Fruit fly (Drosophila melanogaster) whole organism, prepupa: ENCODE results near the gene Pgant5.

Experiments
- CG11294 ChIP-seq: fragments of 200-800 bp; sonication (Bioruptor generic); IDR thresholded peaks from 2 replicates; pipeline ENCODE4 v1.3.6; 2022; ENCODE audit warnings: missing biosample characterization, missing genetic modification characterization
- CG11762 ChIP-seq: fragments of 200-800 bp; sonication (Bioruptor generic); optimal IDR thresholded peaks from 3 replicates; lab custom pipeline; 2016; ENCODE audit warnings: missing biosample characterization, missing genetic modification characterization; ENCODE audit not compliant: insufficient read depth
- CG1621 ChIP-seq: fragments of 200-800 bp; sonication (Bioruptor generic); optimal IDR thresholded peaks from 3 replicates; lab custom pipeline; 2018; ENCODE audit warnings: missing biosample characterization, mild to moderate bottlenecking, missing genetic modification characterization
- CG3919 ChIP-seq: fragments of 200-800 bp; sonication (Bioruptor generic); optimal IDR thresholded peaks from 3 replicates; lab custom pipeline; 2016; ENCODE audit warnings: missing biosample characterization, missing genetic modification characterization
- CG4318 ChIP-seq: fragments of 200-800 bp; sonication (Bioruptor generic); optimal IDR thresholded peaks from 3 replicates; lab custom pipeline; 2017; ENCODE audit warnings: missing biosample characterization, mild to moderate bottlenecking, missing genetic modification characterization
- CG8319 ChIP-seq: fragments of 200-800 bp; sonication (Bioruptor generic); optimal IDR thresholded peaks from 3 replicates; lab custom pipeline; 2016; ENCODE audit warnings: missing biosample characterization, missing genetic modification characterization
- CG9139 ChIP-seq: fragments of 200-800 bp; sonication (Bioruptor generic); optimal IDR thresholded peaks from 3 replicates; lab custom pipeline; 2017; ENCODE audit warnings: missing biosample characterization, mild to moderate bottlenecking, missing genetic modification characterization
- Lpt ChIP-seq: fragments of 200-800 bp; sonication (Bioruptor generic); optimal IDR thresholded peaks from 3 replicates; lab custom pipeline; 2016; ENCODE audit warnings: missing biosample characterization, missing genetic modification characterization
- OdsH ChIP-seq: fragments of 200-800 bp; sonication (Bioruptor generic); optimal IDR thresholded peaks from 3 replicates; lab custom pipeline; 2016; ENCODE audit warnings: missing biosample characterization, missing genetic modification characterization
- Sox15 ChIP-seq: fragments of 200-800 bp; sonication (Bioruptor generic); optimal IDR thresholded peaks from 3 replicates; lab custom pipeline; 2016; ENCODE audit warnings: missing biosample characterization, missing genetic modification characterization
- salr ChIP-seq, 2 experiments: fragments of 200-800 bp; sonication (Bioruptor generic); optimal IDR thresholded peaks; 3 replicates each; lab custom pipeline; 2016 to 2018; ENCODE audit warnings: missing biosample characterization in 2 of 2, missing genetic modification characterization in 2 of 2, mild to moderate bottlenecking in 1 of 2
- spab ChIP-seq: fragments of 200-800 bp; sonication (Bioruptor generic); optimal IDR thresholded peaks from 2 replicates; lab custom pipeline; 2017; ENCODE audit warnings: missing biosample characterization, mild to moderate bottlenecking, missing genetic modification characterization, missing genetic modification reagents

- TF ChIP-seq spab (GFP tag; lab: Kevin White, UChicago) (no peak), salr (GFP tag; optimal IDR thresholded peaks at IDR 0.05; lab: Kevin White, UChicago) (no peak), CG11294 (GFP tag; lab: Robert Waterston, UW) (no peak), CG9139 (GFP tag; lab: Kevin White, UChicago) (no peak), CG1621 (no peak), Sox15 (no peak), Lpt (no peak), CG4318 (GFP tag; lab: Kevin White, UChicago) (no peak), OdsH (GFP tag; lab: Kevin White, UChicago) (no peak), CG8319 (GFP tag; lab: Kevin White, UChicago) (no peak), CG11762 (no peak), CG3919 (GFP tag; lab: Kevin White, UChicago) (no peak)
These were observed 40.4 kb downstream of the Pgant5 start, which contains the start of gene eIF3h for dm6 chr2L:5052994-5053393.
